Worm (Caenorhabditis elegans) whole organism, L4 larva: ENCODE results near the gene fbxa-163.

Experiments
- F10B5.3 ChIP-seq: sonication (generic microtip); optimal IDR thresholded peaks from 2 replicates; lab custom pipeline; 2016; ENCODE audit warnings: mild to moderate bottlenecking, missing genetic modification characterization, missing compliant biosample characterization
- F26F4.8 ChIP-seq: fragments of 200-800 bp; sonication (Bioruptor generic); conservative IDR thresholded peaks from 2 replicates; pipeline ENCODE4 v1.3.6; 2022; ENCODE audit warnings: missing genetic modification characterization, missing compliant biosample characterization
- F49E8.2 ChIP-seq: sonication (generic microtip); optimal IDR thresholded peaks from 2 replicates; lab custom pipeline; 2016; ENCODE audit warnings: missing compliant biosample characterization, mild to moderate bottlenecking, missing genetic modification characterization, borderline replicate concordance
- R02D3.7 ChIP-seq: fragments of 150-350 bp; sonication (generic microtip); optimal IDR thresholded peaks from 3 replicates; lab custom pipeline; 2014; ENCODE audit warnings: missing biosample characterization, missing genetic modification characterization
- Y48G9A.11 ChIP-seq: fragments of 200-800 bp; sonication (Bioruptor generic); IDR thresholded peaks from 2 replicates; pipeline ENCODE4 v1.3.6; 2022; ENCODE audit warnings: missing genetic modification reagents, missing genetic modification characterization, missing compliant biosample characterization
- Y75B8A.6 ChIP-seq: fragments of 200-800 bp; sonication (Bioruptor generic); IDR thresholded peaks from 2 replicates; pipeline ENCODE4 v1.3.6; 2022; ENCODE audit warnings: missing genetic modification reagents, missing genetic modification characterization, missing compliant biosample characterization
- ZK337.2 ChIP-seq: fragments of 200-800 bp; sonication (Bioruptor generic); IDR thresholded peaks from 2 replicates; pipeline ENCODE4 v1.3.6; 2022; ENCODE audit warnings: missing genetic modification reagents, missing genetic modification characterization, missing compliant biosample characterization
- aha-1 ChIP-seq: fragments of 150-350 bp; peaks from one replicate; lab custom pipeline; 2014; ENCODE audit warnings: missing biosample characterization, missing genetic modification characterization
- ceh-28 ChIP-seq: fragments of 150-350 bp; optimal IDR thresholded peaks from 2 replicates; lab custom pipeline; 2014; ENCODE audit warnings: missing biosample characterization, missing genetic modification reagents, missing genetic modification characterization
- ceh-62 ChIP-seq: sonication (generic microtip); optimal IDR thresholded peaks from 2 replicates; lab custom pipeline; 2017; ENCODE audit warnings: missing biosample characterization, missing genetic modification characterization
- dmd-8 ChIP-seq: fragments of 200-800 bp; sonication (Bioruptor generic); IDR thresholded peaks from 2 replicates; pipeline ENCODE4 v1.3.6; 2022; ENCODE audit warnings: missing genetic modification characterization, missing compliant biosample characterization
- dpl-1 ChIP-seq: fragments of 150-350 bp; optimal IDR thresholded peaks from 2 replicates; lab custom pipeline; 2014; ENCODE audit warnings: missing biosample characterization, missing genetic modification reagents, missing genetic modification characterization
- egl-27 ChIP-seq: sonication (generic microtip); optimal IDR thresholded peaks from 3 replicates; lab custom pipeline; 2017; ENCODE audit warnings: missing biosample characterization, missing genetic modification reagents, missing genetic modification characterization
- egl-43 ChIP-seq: fragments of 200-800 bp; sonication (Bioruptor generic); IDR thresholded peaks from 2 replicates; pipeline ENCODE4 v1.3.6; 2022; ENCODE audit warnings: missing genetic modification reagents, missing genetic modification characterization, missing compliant biosample characterization
- fkh-10 ChIP-seq: fragments of 150-350 bp; optimal IDR thresholded peaks from 2 replicates; lab custom pipeline; 2014; ENCODE audit warnings: missing biosample characterization, missing genetic modification reagents, missing genetic modification characterization
- hlh-11 ChIP-seq: fragments of 200-800 bp; sonication (Bioruptor generic); optimal IDR thresholded peaks from 2 replicates; lab custom pipeline; 2018; ENCODE audit warnings: mild to moderate bottlenecking, missing genetic modification characterization, missing compliant biosample characterization
- lir-3 ChIP-seq: sonication (generic microtip); optimal IDR thresholded peaks from 2 replicates; lab custom pipeline; 2016; ENCODE audit warnings: mild to moderate bottlenecking, missing genetic modification characterization, missing compliant biosample characterization
- mdt-29 ChIP-seq: fragments of 200-800 bp; sonication (Bioruptor generic); IDR thresholded peaks from 2 replicates; pipeline ENCODE4 v1.3.6; 2022; ENCODE audit warnings: missing genetic modification reagents, missing genetic modification characterization, missing compliant biosample characterization
- mep-1 ChIP-seq: fragments of 150-350 bp; sonication (generic microtip); optimal IDR thresholded peaks from 3 replicates; lab custom pipeline; 2014; ENCODE audit warnings: missing biosample characterization, missing genetic modification characterization
- mes-2 ChIP-seq: sonication (generic microtip); optimal IDR thresholded peaks from 2 replicates; lab custom pipeline; 2016; ENCODE audit warnings: missing genotype, mild to moderate bottlenecking, missing genetic modification characterization, missing compliant biosample characterization; ENCODE audit not compliant: poor library complexity, severe bottlenecking
- nhr-25 ChIP-seq: sonication (generic microtip); optimal IDR thresholded peaks from 2 replicates; lab custom pipeline; 2017; ENCODE audit warnings: missing genetic modification characterization, mild to moderate bottlenecking, missing compliant biosample characterization, antibody characterized with exemption, moderate library complexity, borderline replicate concordance; ENCODE audit not compliant: insufficient read depth
- nhr-28 ChIP-seq: fragments of 150-350 bp; optimal IDR thresholded peaks from 2 replicates; lab custom pipeline; 2014; ENCODE audit warnings: missing biosample characterization, missing genetic modification characterization
- nhr-41 ChIP-seq: fragments of 200-800 bp; sonication (Bioruptor generic); IDR thresholded peaks from 2 replicates; pipeline ENCODE4 v1.3.6; 2022; ENCODE audit warnings: missing genetic modification reagents, missing genetic modification characterization, missing compliant biosample characterization
- nhr-48 ChIP-seq: sonication (generic microtip); optimal IDR thresholded peaks from 2 replicates; lab custom pipeline; 2016; ENCODE audit warnings: mild to moderate bottlenecking, missing genetic modification characterization, missing compliant biosample characterization
- sdz-12 ChIP-seq: fragments of 200-800 bp; sonication (Bioruptor generic); optimal IDR thresholded peaks from 2 replicates; lab custom pipeline; 2018; ENCODE audit warnings: mild to moderate bottlenecking, missing genetic modification characterization, missing compliant biosample characterization
- set-16 ChIP-seq: fragments of 200-800 bp; sonication (Bioruptor generic); IDR thresholded peaks from 2 replicates; pipeline ENCODE4 v1.3.6; 2022; ENCODE audit warnings: missing genetic modification reagents, missing genetic modification characterization, missing compliant biosample characterization
- skn-1 ChIP-seq: fragments of 150-350 bp; optimal IDR thresholded peaks from 2 replicates; lab custom pipeline; 2014; ENCODE audit warnings: missing biosample characterization, missing genetic modification characterization
- snpc-1.2 ChIP-seq: fragments of 200-800 bp; sonication (Bioruptor generic); IDR thresholded peaks from 2 replicates; pipeline ENCODE4 v1.3.6; 2022; ENCODE audit warnings: missing genetic modification reagents, missing genetic modification characterization, missing compliant biosample characterization
- snpc-4 ChIP-seq: fragments of 150-350 bp; optimal IDR thresholded peaks from 2 replicates; lab custom pipeline; 2014; ENCODE audit warnings: missing biosample characterization, missing genetic modification characterization
- spr-3 ChIP-seq: fragments of 200-800 bp; sonication (Bioruptor generic); optimal IDR thresholded peaks from 2 replicates; lab custom pipeline; 2018; ENCODE audit warnings: mild to moderate bottlenecking, missing genetic modification characterization, missing compliant biosample characterization
- tag-97 ChIP-seq: fragments of 200-800 bp; sonication (Bioruptor generic); IDR thresholded peaks from 2 replicates; pipeline ENCODE4 v1.3.6; 2022; ENCODE audit warnings: missing genetic modification characterization, missing compliant biosample characterization
- vab-7 ChIP-seq: fragments of 200-800 bp; sonication (Bioruptor generic); IDR thresholded peaks from 2 replicates; pipeline ENCODE4 v1.3.6; 2022; ENCODE audit warnings: missing genetic modification reagents, missing genetic modification characterization, missing compliant biosample characterization
- zfp-2 ChIP-seq: sonication (generic microtip); optimal IDR thresholded peaks from 2 replicates; lab custom pipeline; 2016; ENCODE audit warnings: mild to moderate bottlenecking, missing genetic modification characterization, missing compliant biosample characterization
- zip-11 ChIP-seq: fragments of 200-800 bp; sonication (Bioruptor generic); IDR thresholded peaks from 2 replicates; pipeline ENCODE4 v1.3.6; 2022; ENCODE audit warnings: missing genetic modification characterization, missing compliant biosample characterization
- ztf-11 ChIP-seq: fragments of 150-350 bp; optimal IDR thresholded peaks from 2 replicates; lab custom pipeline; 2014; ENCODE audit warnings: missing biosample characterization, missing genetic modification characterization

The fbxa-163 gene

DNA sequence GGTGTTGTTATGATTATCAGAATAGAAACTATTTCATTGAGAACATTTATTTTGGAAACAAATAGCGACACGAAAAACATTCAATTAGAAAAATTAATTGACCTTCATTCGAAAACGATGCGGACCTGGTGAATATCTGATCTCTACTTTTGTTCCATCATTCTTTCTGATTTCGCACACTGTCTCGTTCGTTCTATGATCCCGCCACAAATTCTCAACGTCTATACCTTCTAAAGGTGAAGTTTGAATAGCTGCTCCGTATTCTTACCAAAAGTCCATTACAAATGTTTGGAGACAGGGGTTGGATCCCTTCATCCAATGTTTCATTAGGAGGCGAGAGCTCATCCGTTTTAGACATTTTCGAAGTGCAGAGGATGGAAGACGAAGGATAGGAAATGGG lies 41.3 kb upstream of the fbxa-163 start, which contains the start of gene fbxb-16:
Gene fbxb-16 (minus strand): TSS at position 101 of the 400 bp plus-strand sequence.
- no peak for TF ChIP-seq Y75B8A.6 (GFP tag; lab: Robert Waterston, UW)
- TF ChIP-seq snpc-1.2 (GFP tag; lab: Robert Waterston, UW), result no peak
- no peak for TF ChIP-seq mdt-29 (GFP tag; lab: Robert Waterston, UW)
- no peak for TF ChIP-seq nhr-25 (tag; lab: Kevin White, UChicago)
- TF ChIP-seq dmd-8, result no peak
- no peak for TF ChIP-seq mes-2 (tag; lab: Kevin White, UChicago)
- TF ChIP-seq fkh-10, result no peak
- TF ChIP-seq zfp-2 (tag; lab: Kevin White, UChicago), result no peak
- TF ChIP-seq tag-97, result no peak
- no peak for TF ChIP-seq nhr-48 (tag; lab: Kevin White, UChicago)
- no peak for TF ChIP-seq dpl-1

- no peak for TF ChIP-seq ZK337.2 (GFP tag; lab: Robert Waterston, UW)
- TF ChIP-seq mep-1 (tag; lab: Kevin White, UChicago), result no peak
- no peak for TF ChIP-seq ceh-62 (tag; lab: Kevin White, UChicago)
- no peak for TF ChIP-seq dpl-1
- no peak for TF ChIP-seq R02D3.7 (tag; lab: Kevin White, UChicago)
- no peak for TF ChIP-seq nhr-41 (GFP tag; lab: Robert Waterston, UW)
- TF ChIP-seq Y48G9A.11 (GFP tag; lab: Robert Waterston, UW), result no peak
- TF ChIP-seq hlh-11 (tag; lab: Kevin White, UChicago), result no peak
- TF ChIP-seq zip-11 (GFP tag; lab: Robert Waterston, UW), result no peak
- TF ChIP-seq, all 104 proteins: peak for 0
Measured at ce11 chrII:1650502-1650901, 40.0 kb upstream of the fbxa-163 start, which contains the start of gene fbxb-20. Gene fbxb-20, minus strand, starts transcription at chrII:1650602.

ce11 chrII:1648768-1649167 lies 38.2 kb upstream of the fbxa-163 start, which contains the start of gene fbxb-21:
Gene fbxb-21, minus strand, starts transcription at chrII:1648868.
- no peak for TF ChIP-seq Y75B8A.6 (GFP tag; lab: Robert Waterston, UW)
- TF ChIP-seq F10B5.3 (tag; lab: Kevin White, UChicago), result no peak
- TF ChIP-seq spr-3 (GFP tag; lab: Kevin White, UChicago), result no peak
- TF ChIP-seq F49E8.2 (tag; lab: Kevin White, UChicago), result no peak
- TF ChIP-seq vab-7 (GFP tag; lab: Robert Waterston, UW), result no peak
- TF ChIP-seq lir-3, result no peak
- TF ChIP-seq mdt-29 (GFP tag; lab: Robert Waterston, UW), result no peak
- no peak for TF ChIP-seq snpc-4 (tag; lab: Kevin White, UChicago)
- TF ChIP-seq snpc-1.2 (GFP tag; lab: Robert Waterston, UW), result no peak
- no peak for TF ChIP-seq egl-27 (tag; lab: Kevin White, UChicago)
- TF ChIP-seq skn-1 (tag; lab: Kevin White, UChicago), result no peak
- no peak for TF ChIP-seq ztf-11 (tag; lab: Kevin White, UChicago)

DNA sequence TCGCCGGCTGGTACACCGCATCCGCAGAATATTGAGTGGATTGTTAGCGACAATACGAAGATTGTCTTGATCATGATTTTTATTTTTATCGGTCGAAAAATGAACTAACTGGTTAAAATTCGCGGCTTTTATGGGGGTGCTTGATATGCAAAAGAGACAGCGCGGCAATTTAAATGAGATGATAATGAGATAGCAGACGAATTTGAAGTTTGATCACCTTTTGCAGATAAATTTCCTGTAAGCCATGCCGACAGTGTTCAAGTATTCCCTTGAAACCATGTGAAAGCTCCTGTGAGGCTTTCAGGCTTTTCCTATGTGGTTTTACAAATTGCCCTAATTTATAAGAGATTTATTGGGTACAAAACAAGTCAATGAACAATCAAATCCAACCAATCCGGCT lies 35.7 kb upstream of the fbxa-163 start, which contains the start of gene ZC204.17:
Gene ZC204.17 (minus strand): TSS at position 101 of the 400 bp plus-strand sequence.
- TF ChIP-seq sdz-12 (GFP tag; lab: Kevin White, UChicago), result no peak
- TF ChIP-seq, all 104 proteins: peak for 0

ce11 chrII:1644777-1645348 lies 34.3 kb upstream of the fbxa-163 start, which contains the start of gene ZC204.6:
Gene ZC204.6, minus strand, starts transcription at chrII:1644827.
- TF ChIP-seq aha-1 (tag; lab: Kevin White, UChicago) (peak; percentile 42), mdt-29 (GFP tag; lab: Robert Waterston, UW) (no peak), egl-43 (GFP tag; lab: Robert Waterston, UW) (0 out of 2 replicates have a peak, but pooled peaks have one; percentile 27), set-16 (peak; percentile 93), F26F4.8 (no peak), nhr-28 (tag; lab: Kevin White, UChicago) (no peak), ceh-28 (no peak)
